Fruit fly (Drosophila melanogaster) whole organism: ENCODE measurements around the gene CG13272.

ENCODE experiments used
- CG8478 ChIP-seq: fragments of >200 bp; optimal IDR thresholded peaks from 2 replicates; lab custom pipeline; 2018; ENCODE audit warnings: inconsistent platforms
- usp ChIP-seq: fragments of >200 bp; optimal IDR thresholded peaks from 2 replicates; lab custom pipeline; 2017; ENCODE audit warnings: missing biosample characterization, missing genetic modification characterization, mixed read lengths

DNA sequence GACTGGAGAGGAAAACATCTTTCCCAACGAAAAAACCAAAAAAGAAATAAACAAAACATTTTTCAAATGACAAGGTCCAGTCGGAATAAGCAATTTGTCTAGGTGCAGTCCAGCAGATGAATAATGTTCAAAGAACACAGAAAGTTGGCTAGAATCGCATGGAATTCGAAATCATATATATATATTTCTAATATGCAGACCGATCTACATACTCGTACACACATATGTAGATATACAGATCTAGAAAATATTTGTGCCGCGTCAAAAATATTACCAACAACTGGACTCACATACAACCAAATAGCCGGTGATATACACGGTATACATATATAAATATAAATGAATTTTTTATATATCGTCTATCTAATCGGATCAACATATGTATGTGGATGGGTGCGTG is 35.0 kb downstream of the CG13272 start:
- TF ChIP-seq CG8478, result no peak
- no peak for TF ChIP-seq usp (GFP tag; lab: Kevin White, UChicago)
